Fruit fly (Drosophila melanogaster): Measurements from ENCODE around the gene Eip75B.

DNA sequence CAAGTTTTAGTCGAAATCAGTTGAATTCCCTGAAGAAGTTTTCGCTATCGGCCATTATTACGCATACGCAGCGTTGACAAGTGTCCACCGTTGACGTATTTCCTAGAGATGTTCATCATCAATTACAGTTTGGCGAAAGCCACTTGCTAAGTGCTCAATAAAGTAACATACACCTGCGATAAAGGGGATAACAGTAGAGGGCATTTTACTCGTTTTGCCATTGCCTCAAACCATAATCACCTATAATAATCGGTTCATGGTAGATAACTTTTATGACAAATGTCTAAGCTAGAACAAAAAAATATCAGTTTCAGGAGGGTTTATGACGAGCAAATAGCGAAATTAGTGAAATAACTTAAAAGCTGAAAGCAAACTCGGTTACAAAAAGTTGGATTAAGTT is 161.9 kb downstream of the Eip75B start:
- TF ChIP-seq CTCF (optimal IDR thresholded peaks at IDR 0.05) (no peak), CG8478 (optimal IDR thresholded peaks at IDR 0.05) (no peak)
